Worm (Caenorhabditis elegans): ENCODE measurements around the gene ins-4.
A peak's percentile ranks its signal among the peaks of the same experiment; 100 is the strongest.

ins-4 gene

ce11 chrII:5957803-5958367, 38.3 kb upstream of the ins-4 start:
- TF ChIP-seq sea-1 (GFP tag; conservative IDR thresholded peaks at IDR 0.05) (no peak), scrt-1 (GFP tag; IDR thresholded peaks at IDR 0.05) (no peak), aly-1 (tag; optimal IDR thresholded peaks at IDR 0.05) (no peak), flt-1 (GFP tag; IDR thresholded peaks at IDR 0.05) (no peak), ets-7 (tag; optimal IDR thresholded peaks at IDR 0.05) (no peak), hnd-1 (tag; optimal IDR thresholded peaks at IDR 0.05) (no peak), B0310.2 (tag; optimal IDR thresholded peaks at IDR 0.05) (no peak), tbx-37 (GFP tag; conservative IDR thresholded peaks at IDR 0.05) (no peak), tra-4 (tag; optimal IDR thresholded peaks at IDR 0.05) (no peak), F13C5.2 (tag; optimal IDR thresholded peaks at IDR 0.05) (no peak), ceh-13 (GFP tag; optimal IDR thresholded peaks at IDR 0.05) (no peak)

- no peak for TF ChIP-seq tbx-11 (GFP tag; IDR thresholded peaks at IDR 0.05)
- TF ChIP-seq ama-1 (optimal IDR thresholded peaks at IDR 0.05): no peak
- no peak for TF ChIP-seq hnd-1 (tag; optimal IDR thresholded peaks at IDR 0.05)
- no peak for TF ChIP-seq hmbx-1 (tag; optimal IDR thresholded peaks at IDR 0.05)
- TF ChIP-seq pes-1 (GFP tag; IDR thresholded peaks at IDR 0.05): no peak
- no peak for TF ChIP-seq B0310.2 (tag; optimal IDR thresholded peaks at IDR 0.05)
- TF ChIP-seq tbx-37 (GFP tag; conservative IDR thresholded peaks at IDR 0.05): no peak
- no peak for TF ChIP-seq F13C5.2 (tag; optimal IDR thresholded peaks at IDR 0.05)
- no peak for TF ChIP-seq flt-1 (GFP tag; IDR thresholded peaks at IDR 0.05)
- TF ChIP-seq scrt-1 (GFP tag; IDR thresholded peaks at IDR 0.05): no peak
- TF ChIP-seq sea-1 (GFP tag; conservative IDR thresholded peaks at IDR 0.05): no peak
- TF ChIP-seq ets-7 (tag; optimal IDR thresholded peaks at IDR 0.05): no peak
- TF ChIP-seq ceh-13 (GFP tag; optimal IDR thresholded peaks at IDR 0.05): no peak
Measured at ce11 chrII:5959575-5960119, 36.5 kb upstream of the ins-4 start.

- TF ChIP-seq scrt-1 (GFP tag; IDR thresholded peaks at IDR 0.05) (no peak), B0310.2 (tag; optimal IDR thresholded peaks at IDR 0.05) (no peak), ceh-13 (GFP tag; optimal IDR thresholded peaks at IDR 0.05) (no peak), ama-1 (optimal IDR thresholded peaks at IDR 0.05) (no peak), ceh-36 (tag; optimal IDR thresholded peaks at IDR 0.05) (no peak)
Measured at ce11 chrII:5961317-5961716, 34.8 kb upstream of the ins-4 start, which contains the start of gene B0034.7. TSS of gene B0034.7 (plus strand) at chrII:5961617.

- TF ChIP-seq hnd-1 (tag; optimal IDR thresholded peaks at IDR 0.05) (no peak), F13C5.2 (tag; optimal IDR thresholded peaks at IDR 0.05) (no peak)
Measured at ce11 chrII:5962343-5962742, 33.8 kb upstream of the ins-4 start.

- TF ChIP-seq tbx-11 (GFP tag; IDR thresholded peaks at IDR 0.05) (no peak), hmg-4 (GFP tag; optimal IDR thresholded peaks at IDR 0.05) (no peak), B0310.2 (tag; optimal IDR thresholded peaks at IDR 0.05) (no peak), tra-4 (tag; optimal IDR thresholded peaks at IDR 0.05) (no peak), scrt-1 (GFP tag; IDR thresholded peaks at IDR 0.05) (no peak), hnd-1 (tag; optimal IDR thresholded peaks at IDR 0.05) (no peak), ets-7 (tag; optimal IDR thresholded peaks at IDR 0.05) (no peak), sea-1 (GFP tag; conservative IDR thresholded peaks at IDR 0.05) (no peak), aly-1 (tag; optimal IDR thresholded peaks at IDR 0.05) (no peak), tbx-37 (GFP tag; conservative IDR thresholded peaks at IDR 0.05) (no peak), hmbx-1 (tag; optimal IDR thresholded peaks at IDR 0.05) (no peak), ceh-13 (GFP tag; optimal IDR thresholded peaks at IDR 0.05) (no peak), ama-1 (optimal IDR thresholded peaks at IDR 0.05) (no peak), ceh-36 (tag; optimal IDR thresholded peaks at IDR 0.05) (no peak)
Measured at ce11 chrII:5964962-5965361, 31.2 kb upstream of the ins-4 start.

- TF ChIP-seq hmg-4 (GFP tag; optimal IDR thresholded peaks at IDR 0.05): no peak
- TF ChIP-seq ceh-13 (GFP tag; optimal IDR thresholded peaks at IDR 0.05): no peak
- no peak for TF ChIP-seq hnd-1 (tag; optimal IDR thresholded peaks at IDR 0.05)
- peak; percentile 2 for TF ChIP-seq ets-7 (tag; optimal IDR thresholded peaks at IDR 0.05)
- TF ChIP-seq sea-1 (GFP tag; conservative IDR thresholded peaks at IDR 0.05): no peak
- no peak for TF ChIP-seq aly-1 (tag; optimal IDR thresholded peaks at IDR 0.05)
Measured at ce11 chrII:5966637-5967036, 29.5 kb upstream of the ins-4 start.

ce11 chrII:5968037-5968436, 28.1 kb upstream of the ins-4 start, which contains the start of gene B0034.1:
TSS of gene B0034.1 (plus strand) at chrII:5968337.
- TF ChIP-seq hmg-4 (GFP tag; optimal IDR thresholded peaks at IDR 0.05) (no peak), tbx-37 (GFP tag; conservative IDR thresholded peaks at IDR 0.05) (no peak), scrt-1 (GFP tag; IDR thresholded peaks at IDR 0.05) (no peak), flt-1 (GFP tag; IDR thresholded peaks at IDR 0.05) (no peak), hnd-1 (tag; optimal IDR thresholded peaks at IDR 0.05) (no peak), sea-1 (GFP tag; conservative IDR thresholded peaks at IDR 0.05) (no peak), ceh-13 (GFP tag; optimal IDR thresholded peaks at IDR 0.05) (no peak), ets-7 (tag; optimal IDR thresholded peaks at IDR 0.05) (no peak), F13C5.2 (tag; optimal IDR thresholded peaks at IDR 0.05) (no peak), tra-4 (tag; optimal IDR thresholded peaks at IDR 0.05) (no peak)

ce11 chrII:5969303-5969702, 26.9 kb upstream of the ins-4 start, which contains the start of gene B0034.4:
TSS of gene B0034.4 (minus strand) at chrII:5969531.
- TF ChIP-seq tbx-11 (GFP tag; IDR thresholded peaks at IDR 0.05): no peak
- no peak for TF ChIP-seq hmbx-1 (tag; optimal IDR thresholded peaks at IDR 0.05)
- no peak for TF ChIP-seq F13C5.2 (tag; optimal IDR thresholded peaks at IDR 0.05)
- no peak for TF ChIP-seq hmg-4 (GFP tag; optimal IDR thresholded peaks at IDR 0.05)
- no peak for TF ChIP-seq ceh-36 (tag; optimal IDR thresholded peaks at IDR 0.05)
- TF ChIP-seq sea-1 (GFP tag; conservative IDR thresholded peaks at IDR 0.05): no peak
- no peak for TF ChIP-seq ceh-13 (GFP tag; optimal IDR thresholded peaks at IDR 0.05)
- TF ChIP-seq scrt-1 (GFP tag; IDR thresholded peaks at IDR 0.05): no peak
- TF ChIP-seq hnd-1 (tag; optimal IDR thresholded peaks at IDR 0.05): no peak
- TF ChIP-seq flt-1 (GFP tag; IDR thresholded peaks at IDR 0.05): no peak
- TF ChIP-seq ama-1 (optimal IDR thresholded peaks at IDR 0.05): no peak
- no peak for TF ChIP-seq ets-7 (tag; optimal IDR thresholded peaks at IDR 0.05)
- no peak for TF ChIP-seq pes-1 (GFP tag; IDR thresholded peaks at IDR 0.05)

Data from whole organism, early embryonic.